Worm (Caenorhabditis elegans): ENCODE measurements around the gene aakg-5.

Gene aakg-5

DNA sequence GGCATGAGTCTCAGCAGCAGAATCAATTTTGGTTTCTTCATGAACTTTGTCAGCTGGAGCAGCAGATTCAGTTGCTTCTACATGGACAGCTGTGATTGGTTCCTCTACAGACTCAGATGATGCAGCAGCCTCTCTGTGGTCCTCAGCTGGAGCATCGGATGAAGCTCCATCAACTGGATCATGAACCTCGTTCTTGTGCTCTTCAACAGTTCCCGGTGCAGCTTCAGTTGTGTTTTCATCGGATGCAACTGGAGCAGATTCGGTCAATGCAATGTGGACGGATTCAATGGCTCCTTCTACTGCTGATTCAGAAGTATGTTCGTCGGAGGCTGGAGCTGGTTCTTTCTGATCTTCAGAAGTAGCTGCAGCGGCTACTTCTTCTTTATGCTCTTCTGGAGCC lies 39.5 kb upstream of the aakg-5 start:
- TF ChIP-seq elt-2 (tag; optimal IDR thresholded peaks at IDR 0.05) (no peak), ets-4 (tag; optimal IDR thresholded peaks at IDR 0.05) (no peak), pha-2 (tag; optimal IDR thresholded peaks at IDR 0.05) (no peak), ceh-45 (GFP tag; IDR thresholded peaks at IDR 0.05) (no peak), pat-9 (tag; optimal IDR thresholded peaks at IDR 0.05) (no peak), unc-3 (GFP tag; conservative IDR thresholded peaks at IDR 0.05) (no peak), unc-3 (tag; optimal IDR thresholded peaks at IDR 0.05) (no peak), ceh-24 (tag; optimal IDR thresholded peaks at IDR 0.05) (no peak), F13H6.1 (tag; optimal IDR thresholded peaks at IDR 0.05) (no peak), syd-9 (tag; optimal IDR thresholded peaks at IDR 0.05) (no peak), elt-4 (tag; optimal IDR thresholded peaks at IDR 0.05) (no peak), nhr-11 (tag; optimal IDR thresholded peaks at IDR 0.05) (no peak)

DNA sequence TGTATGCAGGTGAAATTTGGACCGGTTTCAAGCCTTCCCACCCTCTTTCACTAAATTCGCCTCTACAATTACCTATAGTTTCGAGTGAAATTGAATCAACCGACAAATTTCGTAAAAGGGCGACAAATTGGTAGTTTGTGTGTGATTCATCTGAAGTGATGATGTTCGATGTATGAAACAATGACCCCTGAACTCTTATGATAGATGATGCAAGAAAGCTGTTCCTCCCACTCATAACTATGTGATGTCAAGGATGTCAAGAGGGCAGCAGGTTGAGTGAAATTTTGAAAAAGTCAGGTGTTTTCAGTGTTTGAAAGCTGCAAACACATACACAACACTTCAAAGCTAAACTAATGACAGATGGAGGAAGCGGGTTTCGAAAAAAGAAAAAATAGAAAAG lies 37.6 kb upstream of the aakg-5 start:
- no peak for TF ChIP-seq pros-1 (tag; optimal IDR thresholded peaks at IDR 0.05)
- no peak for TF ChIP-seq syd-9 (tag; optimal IDR thresholded peaks at IDR 0.05)
- TF ChIP-seq lim-6 (tag; optimal IDR thresholded peaks at IDR 0.05): no peak
- no peak for TF ChIP-seq K09A11.1 (tag; optimal IDR thresholded peaks at IDR 0.05; ENCODE audit: insufficient read depth)
- no peak for TF ChIP-seq eyg-1 (tag; optimal IDR thresholded peaks at IDR 0.05)
- TF ChIP-seq ceh-19 (GFP tag; optimal IDR thresholded peaks at IDR 0.05): no peak
- TF ChIP-seq madf-2 (tag; optimal IDR thresholded peaks at IDR 0.05): no peak
- no peak for TF ChIP-seq hlh-15 (tag; optimal IDR thresholded peaks at IDR 0.05)
- TF ChIP-seq ceh-24 (tag; optimal IDR thresholded peaks at IDR 0.05): no peak
- TF ChIP-seq npax-4 (tag; optimal IDR thresholded peaks at IDR 0.05): no peak
- TF ChIP-seq ahr-1 (tag; optimal IDR thresholded peaks at IDR 0.05): no peak
- no peak for TF ChIP-seq ceh-9 (tag; optimal IDR thresholded peaks at IDR 0.05)
- no peak for TF ChIP-seq elt-2 (tag; optimal IDR thresholded peaks at IDR 0.05)
- no peak for TF ChIP-seq C08G9.2 (tag; optimal IDR thresholded peaks at IDR 0.05)
- no peak for TF ChIP-seq dve-1 (tag; optimal IDR thresholded peaks at IDR 0.05)
- no peak for TF ChIP-seq rnt-1 (tag; optimal IDR thresholded peaks at IDR 0.05)
- no peak for TF ChIP-seq sox-4 (tag; optimal IDR thresholded peaks at IDR 0.05)
- no peak for TF ChIP-seq ceh-45 (GFP tag; IDR thresholded peaks at IDR 0.05)

DNA sequence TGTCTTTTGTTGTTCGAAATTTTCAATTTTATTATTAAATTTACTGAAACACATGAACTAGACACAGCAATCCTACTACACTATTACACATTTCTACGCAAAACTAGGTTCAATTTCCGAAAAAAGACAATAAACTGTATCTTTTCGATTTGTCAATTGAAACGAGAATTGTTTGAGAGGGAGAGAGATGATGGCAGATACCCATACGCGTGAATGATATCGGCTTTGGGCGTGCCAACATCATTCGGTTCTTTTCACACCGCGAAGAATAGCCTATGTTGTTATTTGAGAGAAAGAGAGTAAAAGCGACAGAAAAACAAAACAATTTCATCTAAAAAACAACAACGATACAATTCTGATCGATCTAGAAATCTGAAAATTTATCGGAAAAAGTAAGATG lies 36.8 kb upstream of the aakg-5 start:
- TF ChIP-seq rnt-1 (tag; optimal IDR thresholded peaks at IDR 0.05) (no peak), pax-1 (tag; optimal IDR thresholded peaks at IDR 0.05) (no peak), ceh-9 (tag; optimal IDR thresholded peaks at IDR 0.05) (no peak), hlh-15 (tag; optimal IDR thresholded peaks at IDR 0.05) (no peak), dve-1 (tag; optimal IDR thresholded peaks at IDR 0.05) (no peak)

DNA sequence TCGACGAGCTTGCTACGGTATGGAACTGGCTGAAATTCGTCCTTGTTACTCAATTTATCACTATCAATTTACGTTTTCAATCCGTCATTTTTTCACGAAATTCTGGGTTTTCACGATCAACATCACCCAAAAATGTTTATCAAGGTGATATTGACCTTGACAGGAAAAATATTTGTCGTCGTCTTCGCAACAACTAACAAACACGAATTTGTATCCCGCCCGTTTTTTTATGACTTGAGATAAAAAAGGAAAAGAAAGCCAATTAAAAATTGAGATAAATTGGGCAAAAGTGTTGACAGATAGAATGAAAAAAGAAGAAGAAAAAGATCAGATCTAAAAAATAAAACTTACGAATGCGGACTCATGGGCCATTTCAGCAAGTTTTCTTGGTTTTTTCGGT lies 36.0 kb upstream of the aakg-5 start:
- TF ChIP-seq ceh-6 (GFP tag; optimal IDR thresholded peaks at IDR 0.05): no peak
- TF ChIP-seq elt-2 (tag; optimal IDR thresholded peaks at IDR 0.05): no peak
- TF ChIP-seq hlh-30 (tag; optimal IDR thresholded peaks at IDR 0.05; ENCODE audit: insufficient read depth): no peak
- TF ChIP-seq ceh-48 (tag; optimal IDR thresholded peaks at IDR 0.05): no peak
- no peak for TF ChIP-seq nfya-1 (tag; optimal IDR thresholded peaks at IDR 0.05)

DNA sequence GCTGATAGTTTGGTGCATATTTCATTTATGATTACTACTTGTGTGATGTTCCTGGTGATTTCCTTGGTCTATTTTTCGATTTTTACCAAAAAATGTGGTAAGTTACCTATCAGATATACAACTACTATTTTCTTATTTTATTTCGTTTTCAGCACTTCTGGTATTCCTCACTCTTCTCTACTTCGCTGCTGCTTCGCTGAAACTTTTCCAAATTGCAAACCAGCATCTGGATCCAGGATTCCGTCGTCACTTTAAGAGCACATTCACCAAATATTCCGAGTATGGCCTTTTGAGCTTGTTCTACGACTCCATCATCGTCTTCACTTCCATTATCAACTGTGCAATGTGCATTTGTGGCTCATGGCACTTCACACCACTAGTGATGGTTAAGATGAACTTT lies 33.6 kb upstream of the aakg-5 start:
- TF ChIP-seq elt-2 (tag; optimal IDR thresholded peaks at IDR 0.05) (no peak), ahr-1 (tag; optimal IDR thresholded peaks at IDR 0.05) (no peak), tbx-7 (tag; optimal IDR thresholded peaks at IDR 0.05) (no peak), unc-55 (GFP tag; optimal IDR thresholded peaks at IDR 0.05) (no peak), ceh-30 (tag; optimal IDR thresholded peaks at IDR 0.05) (no peak), K02D7.2 (tag; optimal IDR thresholded peaks at IDR 0.05) (no peak), hlh-15 (tag; optimal IDR thresholded peaks at IDR 0.05) (no peak), fax-1 (tag; optimal IDR thresholded peaks at IDR 0.05) (no peak), pax-1 (tag; optimal IDR thresholded peaks at IDR 0.05) (no peak), lim-6 (tag; optimal IDR thresholded peaks at IDR 0.05) (no peak), C08G9.2 (tag; optimal IDR thresholded peaks at IDR 0.05) (no peak), ceh-18 (tag; optimal IDR thresholded peaks at IDR 0.05) (no peak), tbx-2 (tag; optimal IDR thresholded peaks at IDR 0.05) (no peak), elt-4 (tag; optimal IDR thresholded peaks at IDR 0.05) (no peak)

Measured in whole organism, late embryonic.